Fruit fly (Drosophila melanogaster) Kc167 (cell line): ENCODE results near the gene CG31248.

Experiments
- Sin3A ChIP-seq: fragments of >200 bp; optimal IDR thresholded peaks from 2 replicates; lab custom pipeline; 2018; ENCODE audit warnings: missing external identifiers
- psq ChIP-seq: fragments of >200 bp; optimal IDR thresholded peaks from 2 replicates; lab custom pipeline; 2017; ENCODE audit warnings: missing external identifiers

- peak; percentile 53 for TF ChIP-seq Sin3A
- no peak for TF ChIP-seq psq (lab: Kevin White, UChicago)
Observed at dm6 chr3R:7124109-7124639, 4.9 kb upstream of the CG31248 start, which contains the start of the genes Alh and CG10098.
